Worm (Caenorhabditis elegans) whole organism, late embryonic: ENCODE results near the gene F52E1.14.

Source experiments
- C08G9.2 ChIP-seq: sonication (generic microtip); optimal IDR thresholded peaks from 2 replicates; lab custom pipeline; 2016; ENCODE audit warnings: mild to moderate bottlenecking, missing genetic modification characterization, moderate library complexity, missing compliant biosample characterization
- C38D4.7 ChIP-seq: fragments of 200-800 bp; sonication (Bioruptor generic); optimal IDR thresholded peaks from 2 replicates; lab custom pipeline; 2018; ENCODE audit warnings: mild to moderate bottlenecking, missing genetic modification characterization, moderate library complexity, missing compliant biosample characterization
- K02D7.2 ChIP-seq: sonication (generic microtip); optimal IDR thresholded peaks from 2 replicates; lab custom pipeline; 2017; ENCODE audit warnings: mild to moderate bottlenecking, missing genetic modification characterization, missing compliant biosample characterization
- Y22D7AL.16 ChIP-seq: sonication (generic microtip); optimal IDR thresholded peaks from 2 replicates; lab custom pipeline; 2016; ENCODE audit warnings: missing genetic modification characterization, missing compliant biosample characterization
- ama-1 ChIP-seq: fragments of 150-350 bp; optimal IDR thresholded peaks from 2 replicates; lab custom pipeline; 2014
- ceh-18 ChIP-seq: sonication (generic microtip); optimal IDR thresholded peaks from 2 replicates; lab custom pipeline; 2016; ENCODE audit warnings: missing genetic modification characterization, missing compliant biosample characterization
- ceh-2 ChIP-seq: sonication (generic microtip); optimal IDR thresholded peaks from 2 replicates; lab custom pipeline; 2016; ENCODE audit warnings: missing genotype, missing genetic modification characterization, missing compliant biosample characterization
- ceh-22 ChIP-seq: sonication (generic microtip); optimal IDR thresholded peaks from 2 replicates; lab custom pipeline; 2017; ENCODE audit warnings: missing biosample characterization, missing genetic modification characterization
- ceh-31 ChIP-seq: sonication (generic microtip); optimal IDR thresholded peaks from 2 replicates; lab custom pipeline; 2016; ENCODE audit warnings: missing genetic modification characterization, missing compliant biosample characterization
- ceh-48 ChIP-seq: sonication (generic microtip); optimal IDR thresholded peaks from 2 replicates; lab custom pipeline; 2016; ENCODE audit warnings: missing genetic modification characterization, inconsistent platforms, missing compliant biosample characterization
- ceh-6 ChIP-seq: fragments of 200-800 bp; sonication (Bioruptor generic); optimal IDR thresholded peaks from 2 replicates; lab custom pipeline; 2018; ENCODE audit warnings: mild to moderate bottlenecking, missing genetic modification characterization, missing compliant biosample characterization
- dmd-4 ChIP-seq: sonication (generic microtip); optimal IDR thresholded peaks from 2 replicates; lab custom pipeline; 2016; ENCODE audit warnings: borderline replicate concordance, missing genetic modification characterization, missing compliant biosample characterization
- dve-1 ChIP-seq: sonication (generic microtip); optimal IDR thresholded peaks from 2 replicates; lab custom pipeline; 2017; ENCODE audit warnings: antibody characterized with exemption, mild to moderate bottlenecking, missing genetic modification characterization, missing compliant biosample characterization
- elt-2 ChIP-seq: sonication (generic microtip); optimal IDR thresholded peaks from 2 replicates; lab custom pipeline; 2016; ENCODE audit warnings: missing genetic modification reagents, missing genetic modification characterization, missing compliant biosample characterization
- elt-4 ChIP-seq: sonication (generic microtip); optimal IDR thresholded peaks from 2 replicates; lab custom pipeline; 2016; ENCODE audit warnings: missing genetic modification characterization, missing compliant biosample characterization
- eyg-1 ChIP-seq: sonication (generic microtip); optimal IDR thresholded peaks from 2 replicates; lab custom pipeline; 2016; ENCODE audit warnings: missing genotype, missing genetic modification characterization, missing compliant biosample characterization
- fkh-10 ChIP-seq: fragments of 150-350 bp; optimal IDR thresholded peaks from 2 replicates; lab custom pipeline; 2014; ENCODE audit warnings: missing biosample characterization, missing genetic modification reagents, missing genetic modification characterization
- gmeb-2 ChIP-seq: sonication (generic microtip); optimal IDR thresholded peaks from 2 replicates; lab custom pipeline; 2016; ENCODE audit warnings: missing genetic modification characterization, inconsistent platforms, missing compliant biosample characterization
- hlh-13 ChIP-seq: fragments of 200-800 bp; sonication (Bioruptor generic); optimal IDR thresholded peaks from 2 replicates; lab custom pipeline; 2018; ENCODE audit warnings: mild to moderate bottlenecking, missing genetic modification characterization, missing compliant biosample characterization
- lin-11 ChIP-seq: fragments of 200-800 bp; sonication (Bioruptor generic); optimal IDR thresholded peaks from 2 replicates; lab custom pipeline; 2018; ENCODE audit warnings: mild to moderate bottlenecking, missing genetic modification characterization, missing compliant biosample characterization
- nfya-1 ChIP-seq: sonication (generic microtip); optimal IDR thresholded peaks from 2 replicates; lab custom pipeline; 2017; ENCODE audit warnings: missing genetic modification characterization, mild to moderate bottlenecking, missing compliant biosample characterization, antibody characterized with exemption, moderate library complexity
- nhr-11 ChIP-seq: fragments of 150-350 bp; optimal IDR thresholded peaks from 2 replicates; lab custom pipeline; 2014; ENCODE audit warnings: missing biosample characterization, missing genetic modification characterization
- nhr-232 ChIP-seq: sonication (generic microtip); optimal IDR thresholded peaks from 2 replicates; lab custom pipeline; 2016; ENCODE audit warnings: missing genetic modification characterization, missing compliant biosample characterization
- odd-2 ChIP-seq: sonication (generic microtip); optimal IDR thresholded peaks from 2 replicates; lab custom pipeline; 2017; ENCODE audit warnings: antibody characterized with exemption, mild to moderate bottlenecking, missing genetic modification characterization, missing compliant biosample characterization
- pat-9 ChIP-seq: fragments of 200-800 bp; sonication (Bioruptor generic); optimal IDR thresholded peaks from 2 replicates; lab custom pipeline; 2018; ENCODE audit warnings: mild to moderate bottlenecking, missing genetic modification characterization, moderate library complexity, missing compliant biosample characterization
- pha-4 ChIP-seq: fragments of 150-350 bp; optimal IDR thresholded peaks from 2 replicates; lab custom pipeline; 2018; ENCODE audit warnings: missing biosample characterization, missing genetic modification reagents, missing genetic modification characterization
- ref-2 ChIP-seq: sonication (generic microtip); optimal IDR thresholded peaks from 2 replicates; lab custom pipeline; 2016; ENCODE audit warnings: missing genetic modification characterization, missing compliant biosample characterization
- sdc-2 ChIP-seq: sonication (generic microtip); optimal IDR thresholded peaks from 2 replicates; lab custom pipeline; 2016; ENCODE audit warnings: missing genotype, missing genetic modification characterization, missing compliant biosample characterization
- syd-9 ChIP-seq: sonication (generic microtip); optimal IDR thresholded peaks from 2 replicates; lab custom pipeline; 2016; ENCODE audit warnings: mild to moderate bottlenecking, missing genetic modification characterization, moderate library complexity, missing compliant biosample characterization
- tbx-2 ChIP-seq: sonication (generic microtip); optimal IDR thresholded peaks from 2 replicates; lab custom pipeline; 2016; ENCODE audit warnings: missing genetic modification characterization, missing compliant biosample characterization
- ttx-3 ChIP-seq: sonication (generic microtip); optimal IDR thresholded peaks from 2 replicates; lab custom pipeline; 2016; ENCODE audit warnings: missing genetic modification reagents, missing genetic modification characterization, missing compliant biosample characterization
- unc-42 ChIP-seq: sonication (generic microtip); optimal IDR thresholded peaks from 2 replicates; lab custom pipeline; 2016; ENCODE audit warnings: missing genotype, missing genetic modification characterization, missing compliant biosample characterization
- unc-55 ChIP-seq: sonication (generic microtip); optimal IDR thresholded peaks from 2 replicates; lab custom pipeline; 2017; ENCODE audit warnings: missing biosample characterization, missing genetic modification reagents, missing genetic modification characterization
- ztf-16 ChIP-seq: sonication (generic microtip); optimal IDR thresholded peaks from 2 replicates; lab custom pipeline; 2017; ENCODE audit warnings: missing genetic modification characterization, missing compliant biosample characterization

Gene F52E1.14

DNA sequence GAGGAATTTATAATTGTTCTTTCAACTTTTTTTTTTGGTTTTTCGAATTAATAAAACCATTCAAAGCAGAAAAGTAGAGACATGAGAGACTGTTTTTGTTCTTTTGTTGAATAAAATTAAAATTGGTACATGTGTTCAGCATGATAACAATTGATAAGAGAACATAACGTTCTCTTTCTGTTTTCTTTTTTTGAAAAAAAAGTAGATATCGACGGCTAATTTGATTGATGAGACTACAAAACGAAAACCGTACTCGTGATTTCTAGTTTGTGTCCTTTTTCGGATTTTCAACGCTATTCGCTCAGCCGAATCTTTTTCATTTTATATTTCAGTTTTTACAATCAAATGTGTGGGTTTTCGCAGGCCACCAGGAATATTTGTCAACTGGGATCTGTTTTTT is 38.3 kb upstream of the F52E1.14 start, which contains the start of gene C08D8.1:
Gene C08D8.1, plus strand, starts transcription at position 324 of the 400 bp plus-strand sequence.
- TF ChIP-seq C38D4.7 (GFP tag; lab: Kevin White, UChicago): no peak
- no peak for TF ChIP-seq ztf-16 (tag; lab: Kevin White, UChicago)
- TF ChIP-seq dve-1 (tag; lab: Kevin White, UChicago): no peak
- TF ChIP-seq syd-9: no peak
- no peak for TF ChIP-seq ceh-22 (tag; lab: Kevin White, UChicago)
- TF ChIP-seq Y22D7AL.16 (tag; lab: Kevin White, UChicago): no peak
- TF ChIP-seq hlh-13 (GFP tag; lab: Kevin White, UChicago): no peak
- no peak for TF ChIP-seq ceh-18 (tag; lab: Kevin White, UChicago)
- no peak for TF ChIP-seq elt-4
- TF ChIP-seq eyg-1 (tag; lab: Kevin White, UChicago): no peak
- TF ChIP-seq dmd-4 (tag; lab: Kevin White, UChicago): no peak
- TF ChIP-seq nhr-232 (tag; lab: Kevin White, UChicago): no peak
- TF ChIP-seq ama-1 (lab: Kevin White, UChicago): no peak
- TF ChIP-seq ceh-2 (tag; lab: Kevin White, UChicago): no peak
- TF ChIP-seq odd-2 (tag; lab: Kevin White, UChicago): no peak

DNA sequence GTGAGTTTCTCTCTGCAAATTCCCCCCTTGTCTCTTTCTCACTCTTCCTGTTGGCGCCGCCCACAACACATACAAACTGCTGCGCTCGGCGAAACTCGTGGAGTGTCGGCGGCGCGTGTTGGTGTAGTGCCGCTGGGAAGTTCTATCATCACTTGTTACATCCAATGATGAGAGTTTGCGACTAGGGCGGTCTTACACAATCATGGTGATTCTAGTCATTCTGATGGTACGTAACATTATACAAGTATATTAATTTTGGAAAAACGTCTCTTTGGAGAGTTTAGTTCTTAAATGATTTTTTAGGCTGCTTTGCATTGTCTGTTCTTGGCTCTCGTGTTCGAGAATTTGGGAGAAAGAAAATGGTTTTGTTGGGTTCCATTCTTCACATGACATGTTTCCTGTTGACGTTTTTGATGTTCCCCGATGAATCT is 34.7 kb upstream of the F52E1.14 start:
- TF ChIP-seq ceh-6 (GFP tag; lab: Kevin White, UChicago) (no peak), ceh-48 (no peak), fkh-10 (GFP tag; lab: Kevin White, UChicago) (no peak), C08G9.2 (peak; percentile 32), ceh-31 (tag; lab: Kevin White, UChicago) (peak; percentile 0), ama-1 (lab: Kevin White, UChicago) (peak; percentile 89), unc-55 (GFP tag; lab: Kevin White, UChicago) (peak; percentile 15), tbx-2 (tag; lab: Kevin White, UChicago) (peak; percentile 34), ref-2 (tag; lab: Kevin White, UChicago) (no peak), ceh-18 (tag; lab: Kevin White, UChicago) (peak; percentile 62), ttx-3 (tag; lab: Kevin White, UChicago) (no peak), nfya-1 (tag; lab: Kevin White, UChicago) (peak; percentile 42), elt-2 (peak; percentile 42), dve-1 (tag; lab: Kevin White, UChicago) (no peak), gmeb-2 (no peak)
- TF ChIP-seq, all 69 proteins: peak for 8

DNA sequence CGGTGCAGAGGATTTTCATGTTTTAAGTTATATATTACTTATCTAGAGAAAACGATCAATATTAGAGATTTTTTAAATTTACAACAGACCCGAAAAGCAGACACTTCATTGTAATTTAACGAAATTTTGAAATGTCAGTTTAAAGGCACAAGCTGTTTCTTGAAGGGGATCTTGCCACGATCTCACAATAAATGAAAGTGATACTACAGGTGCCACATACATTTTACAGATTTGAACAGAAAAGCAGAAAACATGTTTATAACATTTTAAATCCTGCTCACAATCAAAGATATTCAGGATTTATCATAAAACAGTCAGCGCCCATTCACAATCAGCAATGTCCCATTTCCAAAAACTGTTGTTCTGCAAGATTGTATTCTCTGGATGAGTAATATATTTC is 33.8 kb upstream of the F52E1.14 start:
- TF ChIP-seq ceh-31 (tag; lab: Kevin White, UChicago) (no peak), K02D7.2 (tag; lab: Kevin White, UChicago) (no peak), fkh-10 (GFP tag; lab: Kevin White, UChicago) (no peak)

DNA sequence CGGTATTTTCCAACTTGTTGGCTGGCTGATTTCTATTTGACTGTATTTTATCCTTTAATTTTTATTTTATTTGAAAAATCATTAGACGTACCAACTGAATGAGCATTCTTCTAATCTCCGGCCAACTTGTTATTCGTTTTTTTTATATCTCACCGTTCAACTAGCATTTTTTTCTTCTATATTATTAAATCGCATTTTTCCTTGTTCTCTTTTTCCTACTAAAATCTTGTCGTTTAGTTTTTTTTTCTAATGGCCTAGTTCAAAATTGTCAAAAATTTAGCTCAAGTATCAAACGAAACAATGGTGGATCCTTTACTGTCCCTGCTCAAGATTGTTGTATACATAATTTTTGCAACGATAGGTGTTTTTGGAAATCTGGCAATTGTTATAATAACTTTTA is 32.4 kb upstream of the F52E1.14 start, which contains the start of gene srsx-22:
Gene srsx-22, plus strand, starts transcription at position 301 of the 400 bp plus-strand sequence.
- TF ChIP-seq lin-11 (tag; lab: Kevin White, UChicago): no peak
- TF ChIP-seq unc-42: no peak
- no peak for TF ChIP-seq ceh-6 (GFP tag; lab: Kevin White, UChicago)
- TF ChIP-seq nhr-11 (tag; lab: Kevin White, UChicago): no peak
- no peak for TF ChIP-seq pha-4 (tag; lab: Kevin White, UChicago)
- TF ChIP-seq pat-9 (tag; lab: Kevin White, UChicago): no peak
- TF ChIP-seq sdc-2 (tag; lab: Kevin White, UChicago): no peak
- no peak for TF ChIP-seq dve-1 (tag; lab: Kevin White, UChicago)
- no peak for TF ChIP-seq ceh-2 (tag; lab: Kevin White, UChicago)
